Fruit fly (Drosophila melanogaster) whole organism: Measurements from ENCODE around the gene Mst27D.

Experiments
- CG8478 ChIP-seq: fragments of >200 bp; optimal IDR thresholded peaks from 2 replicates; lab custom pipeline; 2018; ENCODE audit warnings: inconsistent platforms
- Dll ChIP-seq: fragments of >200 bp; optimal IDR thresholded peaks from 2 replicates; lab custom pipeline; 2017
- EcR ChIP-seq, 2 experiments: fragments of >200 bp; optimal IDR thresholded peaks; 2 replicates each; lab custom pipeline; 2017; ENCODE audit warnings: missing biosample characterization in 2 of 2, missing genetic modification characterization in 2 of 2, missing genetic modification reagents in 2 of 2
- pan ChIP-seq: fragments of >200 bp; optimal IDR thresholded peaks from 2 replicates; lab custom pipeline; 2017
- psq ChIP-seq: fragments of >200 bp; optimal IDR thresholded peaks from 2 replicates; lab custom pipeline; 2017
- usp ChIP-seq: fragments of >200 bp; optimal IDR thresholded peaks from 2 replicates; lab custom pipeline; 2017; ENCODE audit warnings: missing biosample characterization, missing genetic modification characterization, mixed read lengths

Mst27D gene

dm6 chr2L:7060751-7061150, at the start of gene Mst27D:
Gene Mst27D, minus strand, starts transcription at chr2L:7060851.
- TF ChIP-seq psq (lab: Kevin White, UChicago): no peak
- TF ChIP-seq pan (lab: Kevin White, UChicago): no peak
- TF ChIP-seq usp (GFP tag; lab: Kevin White, UChicago): no peak
- TF ChIP-seq EcR (GFP tag; optimal IDR thresholded peaks at IDR 0.05; lab: Kevin White, UChicago): no peak

dm6 chr2L:7110318-7110717, 49.7 kb upstream of the Mst27D start:
- TF ChIP-seq usp (GFP tag; lab: Kevin White, UChicago) (no peak), psq (lab: Kevin White, UChicago) (no peak), Dll (lab: Kevin White, UChicago) (no peak), EcR (GFP tag; optimal IDR thresholded peaks at IDR 0.05; lab: Kevin White, UChicago) (no peak), CG8478 (no peak), pan (lab: Kevin White, UChicago) (no peak)

dm6 chr2L:7107890-7108289, 47.2 kb upstream of the Mst27D start:
- TF ChIP-seq CG8478 (no peak), usp (GFP tag; lab: Kevin White, UChicago) (no peak), Dll (lab: Kevin White, UChicago) (no peak)

- TF ChIP-seq CG8478: no peak
Measured at dm6 chr2L:7106289-7106961, 45.8 kb upstream of the Mst27D start.

- TF ChIP-seq psq (lab: Kevin White, UChicago) (no peak), EcR (GFP tag; optimal IDR thresholded peaks at IDR 0.05; lab: Kevin White, UChicago) (peak; percentile 58 to 78)
Measured at dm6 chr2L:7104195-7104971, 43.7 kb upstream of the Mst27D start.

- no peak for TF ChIP-seq pan (lab: Kevin White, UChicago)
- no peak for TF ChIP-seq usp (GFP tag; lab: Kevin White, UChicago)
- no peak for TF ChIP-seq CG8478
- TF ChIP-seq Dll (lab: Kevin White, UChicago): no peak
- no peak for TF ChIP-seq psq (lab: Kevin White, UChicago)
- TF ChIP-seq EcR (GFP tag; optimal IDR thresholded peaks at IDR 0.05; lab: Kevin White, UChicago): no peak
Measured at dm6 chr2L:7100830-7101229, 40.2 kb upstream of the Mst27D start.

- TF ChIP-seq Dll (lab: Kevin White, UChicago): no peak
- TF ChIP-seq CG8478: no peak
- no peak for TF ChIP-seq pan (lab: Kevin White, UChicago)
- no peak for TF ChIP-seq usp (GFP tag; lab: Kevin White, UChicago)
- TF ChIP-seq EcR (GFP tag; optimal IDR thresholded peaks at IDR 0.05; lab: Kevin White, UChicago): no peak
- no peak for TF ChIP-seq psq (lab: Kevin White, UChicago)
Measured at dm6 chr2L:7097386-7097785, 36.7 kb upstream of the Mst27D start.

dm6 chr2L:7094303-7094702, 33.7 kb upstream of the Mst27D start:
- TF ChIP-seq psq (lab: Kevin White, UChicago): no peak
- no peak for TF ChIP-seq pan (lab: Kevin White, UChicago)
- TF ChIP-seq CG8478: no peak
- TF ChIP-seq usp (GFP tag; lab: Kevin White, UChicago): no peak
- TF ChIP-seq EcR (GFP tag; optimal IDR thresholded peaks at IDR 0.05; lab: Kevin White, UChicago): no peak
- no peak for TF ChIP-seq Dll (lab: Kevin White, UChicago)

- TF ChIP-seq Dll (lab: Kevin White, UChicago) (no peak), EcR (GFP tag; optimal IDR thresholded peaks at IDR 0.05; lab: Kevin White, UChicago) (no peak)
Measured at dm6 chr2L:7090922-7091321, 30.3 kb upstream of the Mst27D start.

- no peak for TF ChIP-seq EcR (GFP tag; optimal IDR thresholded peaks at IDR 0.05; lab: Kevin White, UChicago)
- TF ChIP-seq Dll (lab: Kevin White, UChicago): no peak
- TF ChIP-seq pan (lab: Kevin White, UChicago): no peak
- TF ChIP-seq psq (lab: Kevin White, UChicago): no peak
- TF ChIP-seq CG8478: no peak
- TF ChIP-seq usp (GFP tag; lab: Kevin White, UChicago): no peak
Measured at dm6 chr2L:7084410-7084809, 23.8 kb upstream of the Mst27D start, which contains the start of gene Pvf2. Gene Pvf2, minus strand, starts transcription at chr2L:7084635.

- TF ChIP-seq usp (GFP tag; lab: Kevin White, UChicago) (no peak), Dll (lab: Kevin White, UChicago) (peak; percentile 63)
Measured at dm6 chr2L:7082203-7082602, 21.6 kb upstream of the Mst27D start.

- TF ChIP-seq usp (GFP tag; lab: Kevin White, UChicago) (no peak), psq (lab: Kevin White, UChicago) (no peak), Dll (lab: Kevin White, UChicago) (no peak), EcR (GFP tag; optimal IDR thresholded peaks at IDR 0.05; lab: Kevin White, UChicago) (no peak), CG8478 (no peak), pan (lab: Kevin White, UChicago) (no peak)
Measured at dm6 chr2L:7081307-7081706, 20.7 kb upstream of the Mst27D start.
